Fruit fly (Drosophila melanogaster) whole organism, embryonic: ENCODE data around the gene CG2224.

Source experiments
- BEAF-32 ChIP-seq: fragments of 200-800 bp; sonication (Bioruptor generic); optimal IDR thresholded peaks from 3 replicates; lab custom pipeline; 2017; ENCODE audit warnings: missing biosample characterization, missing genetic modification characterization, mild to moderate bottlenecking, moderate library complexity, missing genetic modification reagents
- C15 ChIP-seq: fragments of 200-800 bp; sonication (Bioruptor generic); IDR thresholded peaks from 3 replicates; pipeline ENCODE4 v1.3.6; 2022; ENCODE audit warnings: missing biosample characterization, missing genetic modification characterization
- CG11247 ChIP-seq: fragments of 200-800 bp; sonication (Bioruptor generic); IDR thresholded peaks from 2 replicates; pipeline ENCODE4 v1.3.6; 2022; ENCODE audit warnings: missing biosample characterization, missing genetic modification characterization
- CG11398 ChIP-seq: fragments of 200-800 bp; sonication (Bioruptor generic); optimal IDR thresholded peaks from 2 replicates; lab custom pipeline; 2016; ENCODE audit warnings: missing biosample characterization, missing genetic modification characterization
- CG11456 ChIP-seq: fragments of 200-800 bp; sonication (Bioruptor generic); IDR thresholded peaks from 3 replicates; pipeline ENCODE4 v1.3.6; 2022; ENCODE audit warnings: missing biosample characterization, missing genetic modification characterization
- CG16863 ChIP-seq: fragments of 200-800 bp; sonication (Bioruptor generic); optimal IDR thresholded peaks from 3 replicates; lab custom pipeline; 2016; ENCODE audit warnings: missing biosample characterization, missing genetic modification characterization
- CG17912 ChIP-seq: fragments of 200-800 bp; sonication (Bioruptor generic); optimal IDR thresholded peaks from 2 replicates; lab custom pipeline; 2018; ENCODE audit warnings: missing biosample characterization, mild to moderate bottlenecking, missing genetic modification characterization
- CG18011 ChIP-seq: fragments of 200-800 bp; sonication (Bioruptor generic); optimal IDR thresholded peaks from 2 replicates; lab custom pipeline; 2017; ENCODE audit warnings: missing biosample characterization, missing genetic modification characterization, mild to moderate bottlenecking, moderate library complexity, missing genotype
- CG2678 ChIP-seq: fragments of 200-800 bp; sonication (Bioruptor generic); optimal IDR thresholded peaks from 3 replicates; lab custom pipeline; 2019; ENCODE audit warnings: missing biosample characterization, mild to moderate bottlenecking, missing genetic modification characterization, moderate library complexity
- CG2712 ChIP-seq: fragments of 200-800 bp; optimal IDR thresholded peaks from 3 replicates; lab custom pipeline; 2019; ENCODE audit warnings: missing biosample characterization, mild to moderate bottlenecking, missing genetic modification characterization, moderate library complexity
- CG3847 ChIP-seq: fragments of 200-800 bp; sonication (Bioruptor generic); IDR thresholded peaks from 2 replicates; pipeline ENCODE4 v1.3.6; 2022; ENCODE audit warnings: missing biosample characterization, missing genetic modification characterization
- CG8478 ChIP-seq: fragments of >200 bp; optimal IDR thresholded peaks from 2 replicates; lab custom pipeline; 2018
- D ChIP-seq, 2 experiments: fragments of 200-800 bp in 1 of 2; fragments of >200 bp in 1 of 2; sonication (Bioruptor generic) in 1 of 2; optimal IDR thresholded peaks; 2 replicates in 1 of 2; 3 replicates in 1 of 2; lab custom pipeline; 2017; ENCODE audit warnings: mild to moderate bottlenecking in 1 of 2, missing biosample characterization in 1 of 2, missing genetic modification characterization in 1 of 2, missing genetic modification reagents in 1 of 2
- D19A ChIP-seq: fragments of 200-800 bp; optimal IDR thresholded peaks from 3 replicates; lab custom pipeline; 2019; ENCODE audit warnings: missing biosample characterization, mild to moderate bottlenecking, missing genetic modification characterization, moderate library complexity
- Dek ChIP-seq: fragments of 200-800 bp; sonication (Bioruptor generic); optimal IDR thresholded peaks from 3 replicates; lab custom pipeline; 2019; ENCODE audit warnings: missing biosample characterization, mild to moderate bottlenecking, missing genetic modification characterization, moderate library complexity
- Dip3 ChIP-seq: fragments of 200-800 bp; sonication (Bioruptor generic); optimal IDR thresholded peaks from 3 replicates; lab custom pipeline; 2016; ENCODE audit warnings: missing biosample characterization, missing genetic modification characterization
- Dll ChIP-seq: fragments of 200-800 bp; sonication (Bioruptor generic); IDR thresholded peaks from 4 replicates; pipeline ENCODE4 v1.3.6; 2022; ENCODE audit warnings: missing biosample characterization, missing genetic modification characterization; ENCODE audit not compliant: partially characterized antibody
- Fer2 ChIP-seq: fragments of 200-800 bp; sonication (Bioruptor generic); optimal IDR thresholded peaks from 2 replicates; lab custom pipeline; 2018; ENCODE audit warnings: missing biosample characterization, mild to moderate bottlenecking, missing genetic modification characterization, moderate library complexity
- Gsc ChIP-seq: fragments of 200-800 bp; sonication (Bioruptor generic); IDR thresholded peaks from 2 replicates; pipeline ENCODE4 v1.3.6; 2022; ENCODE audit warnings: missing biosample characterization, missing genetic modification characterization
- Hr39 ChIP-seq: fragments of >200 bp; optimal IDR thresholded peaks from 2 replicates; lab custom pipeline; 2017
- Lpt ChIP-seq: fragments of >200 bp; optimal IDR thresholded peaks from 2 replicates; lab custom pipeline; 2018; ENCODE audit warnings: missing biosample characterization, missing genetic modification characterization
- Oli ChIP-seq: fragments of 200-800 bp; sonication (Bioruptor generic); optimal IDR thresholded peaks from 2 replicates; lab custom pipeline; 2018; ENCODE audit warnings: missing biosample characterization, mild to moderate bottlenecking, missing genetic modification characterization, moderate library complexity
- Trl ChIP-seq, 3 experiments: fragments of >200 bp in 2 of 3; fragments of 200-800 bp in 1 of 3; sonication (Bioruptor generic) in 1 of 3; optimal IDR thresholded peaks; 2 replicates in 1 of 3; 3 replicates in 2 of 3; lab custom pipeline; 2016 to 2017; ENCODE audit warnings: missing biosample characterization in 1 of 3, missing genetic modification characterization in 1 of 3
- corto ChIP-seq: fragments of 200-800 bp; sonication (Bioruptor generic); optimal IDR thresholded peaks from 2 replicates; lab custom pipeline; 2016; ENCODE audit warnings: missing biosample characterization, mild to moderate bottlenecking, missing genetic modification characterization, moderate library complexity
- dmrt11E ChIP-seq: fragments of 200-800 bp; sonication (Bioruptor generic); optimal IDR thresholded peaks from 3 replicates; lab custom pipeline; 2018; ENCODE audit warnings: missing biosample characterization, mild to moderate bottlenecking, missing genetic modification characterization, moderate library complexity
- dmrt99B ChIP-seq: fragments of 200-800 bp; sonication (Bioruptor generic); optimal IDR thresholded peaks from 2 replicates; lab custom pipeline; 2018; ENCODE audit warnings: missing biosample characterization, mild to moderate bottlenecking, missing genetic modification characterization, moderate library complexity
- dpn ChIP-seq, 2 experiments: fragments of 200-800 bp; sonication (Bioruptor generic); optimal IDR thresholded peaks; 3 replicates each; lab custom pipeline; 2016; ENCODE audit warnings: missing biosample characterization in 2 of 2, missing genetic modification characterization in 2 of 2
- en ChIP-seq: fragments of 200-800 bp; sonication (Bioruptor generic); optimal IDR thresholded peaks from 2 replicates; lab custom pipeline; 2016; ENCODE audit warnings: missing biosample characterization, missing genetic modification characterization
- eve ChIP-seq, 2 experiments: fragments of >200 bp; optimal IDR thresholded peaks; 2 replicates each; lab custom pipeline; 2017; ENCODE audit warnings: missing biosample characterization in 2 of 2, missing genetic modification characterization in 2 of 2
- exex ChIP-seq: fragments of 200-800 bp; sonication (Bioruptor generic); optimal IDR thresholded peaks from 4 replicates; lab custom pipeline; 2018; ENCODE audit warnings: missing biosample characterization, mild to moderate bottlenecking, missing genetic modification characterization, moderate library complexity
- eyg ChIP-seq: fragments of 200-800 bp; sonication (Bioruptor generic); optimal IDR thresholded peaks from 3 replicates; lab custom pipeline; 2016; ENCODE audit warnings: missing biosample characterization, missing genetic modification characterization
- gsb-n ChIP-seq: fragments of 200-800 bp; sonication (Bioruptor generic); optimal IDR thresholded peaks from 3 replicates; lab custom pipeline; 2018; ENCODE audit warnings: missing biosample characterization, mild to moderate bottlenecking, missing genetic modification characterization
- klu ChIP-seq: fragments of 200-800 bp; sonication (Bioruptor generic); IDR thresholded peaks from 2 replicates; pipeline ENCODE4 v1.3.6; 2022; ENCODE audit warnings: missing biosample characterization, missing genetic modification characterization
- maf-S ChIP-seq: fragments of 200-800 bp; sonication (Bioruptor generic); optimal IDR thresholded peaks from 2 replicates; lab custom pipeline; 2016; ENCODE audit warnings: missing biosample characterization, missing genetic modification characterization
- nerfin-2 ChIP-seq: fragments of 200-800 bp; sonication (Bioruptor generic); IDR thresholded peaks from 2 replicates; pipeline ENCODE4 v1.3.6; 2022; ENCODE audit warnings: missing biosample characterization, missing genetic modification characterization; ENCODE audit not compliant: partially characterized antibody
- nmo ChIP-seq: fragments of 200-800 bp; sonication (Bioruptor generic); optimal IDR thresholded peaks from 2 replicates; lab custom pipeline; 2018; ENCODE audit warnings: missing biosample characterization, mild to moderate bottlenecking, missing genetic modification characterization, moderate library complexity
- phol ChIP-seq: fragments of 200-800 bp; sonication (Bioruptor generic); optimal IDR thresholded peaks from 3 replicates; lab custom pipeline; 2018; ENCODE audit warnings: missing biosample characterization, mild to moderate bottlenecking, missing genetic modification characterization, moderate library complexity
- pnt ChIP-seq: fragments of 200-800 bp; sonication (Bioruptor generic); optimal IDR thresholded peaks from 3 replicates; lab custom pipeline; 2016; ENCODE audit warnings: missing biosample characterization, missing genetic modification characterization
- sc ChIP-seq, 3 experiments: fragments of >200 bp in 2 of 3; fragments of 200-800 bp in 1 of 3; sonication (Bioruptor generic) in 1 of 3; optimal IDR thresholded peaks; 2 replicates in 2 of 3; 3 replicates in 1 of 3; lab custom pipeline; 2017; ENCODE audit warnings: mild to moderate bottlenecking in 1 of 3, missing biosample characterization in 1 of 3, missing genetic modification characterization in 1 of 3, missing genetic modification reagents in 1 of 3
- schlank ChIP-seq: fragments of 200-800 bp; sonication (Bioruptor generic); optimal IDR thresholded peaks from 2 replicates; lab custom pipeline; 2018; ENCODE audit warnings: missing biosample characterization, mild to moderate bottlenecking, missing genetic modification characterization
- shn ChIP-seq: fragments of 200-800 bp; sonication (Bioruptor generic); optimal IDR thresholded peaks from 3 replicates; lab custom pipeline; 2016; ENCODE audit warnings: missing biosample characterization, missing genetic modification characterization
- sim ChIP-seq: fragments of 200-800 bp; sonication (Bioruptor generic); IDR thresholded peaks from 2 replicates; pipeline ENCODE4 v1.3.6; 2022; ENCODE audit warnings: missing biosample characterization, missing genetic modification characterization
- slou ChIP-seq: fragments of 200-800 bp; sonication (Bioruptor generic); optimal IDR thresholded peaks from 3 replicates; lab custom pipeline; 2016; ENCODE audit warnings: missing biosample characterization, missing genetic modification characterization
- slp2 ChIP-seq: fragments of 200-800 bp; sonication (Bioruptor generic); optimal IDR thresholded peaks from 2 replicates; lab custom pipeline; 2016; ENCODE audit warnings: missing biosample characterization, missing genetic modification characterization
- sob ChIP-seq: fragments of 200-800 bp; sonication (Bioruptor generic); IDR thresholded peaks from 2 replicates; pipeline ENCODE4 v1.3.6; 2022; ENCODE audit warnings: missing biosample characterization, missing genetic modification characterization
- ssp ChIP-seq: fragments of 200-800 bp; sonication (Bioruptor generic); IDR thresholded peaks from 2 replicates; pipeline ENCODE4 v1.3.6; 2022; ENCODE audit warnings: missing biosample characterization, missing genetic modification characterization
- trem ChIP-seq: fragments of 200-800 bp; optimal IDR thresholded peaks from 3 replicates; lab custom pipeline; 2019; ENCODE audit warnings: missing biosample characterization, mild to moderate bottlenecking, missing genetic modification characterization, moderate library complexity
- vnd ChIP-seq: fragments of 200-800 bp; sonication (Bioruptor generic); IDR thresholded peaks from 3 replicates; pipeline ENCODE4 v1.3.6; 2022; ENCODE audit warnings: missing biosample characterization, missing genetic modification characterization; ENCODE audit not compliant: partially characterized antibody
- wek ChIP-seq: fragments of 200-800 bp; sonication (Bioruptor generic); optimal IDR thresholded peaks from 3 replicates; lab custom pipeline; 2018; ENCODE audit warnings: missing biosample characterization, mild to moderate bottlenecking, missing genetic modification characterization, moderate library complexity
- zf30C ChIP-seq: fragments of 200-800 bp; sonication (Bioruptor generic); optimal IDR thresholded peaks from 3 replicates; lab custom pipeline; 2018; ENCODE audit warnings: missing biosample characterization, mild to moderate bottlenecking, missing genetic modification characterization

Gene CG2224

DNA sequence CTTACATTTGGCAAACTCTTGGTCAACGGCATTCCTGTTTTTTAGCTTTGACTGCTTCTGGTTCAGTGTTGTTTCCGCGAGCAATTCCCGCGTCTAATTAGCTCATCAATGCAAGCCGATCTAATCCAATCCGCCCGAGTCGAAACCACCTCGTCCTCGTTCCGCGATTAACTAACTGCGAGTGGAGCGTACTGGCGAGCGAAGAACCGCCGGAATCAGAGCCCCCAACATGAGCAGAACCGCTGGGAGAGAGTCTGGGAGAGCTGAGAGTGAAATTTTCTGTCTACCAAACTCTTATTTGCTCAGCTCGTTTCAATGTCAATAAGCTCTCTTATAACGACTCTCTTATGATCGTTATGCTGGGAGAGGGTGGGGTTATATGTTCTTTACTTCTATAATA is 8.9 kb downstream of the CG2224 start (continued):
- TF ChIP-seq sob (GFP tag; lab: Robert Waterston, UW) = peak; percentile 86
- peak; percentile 49 for TF ChIP-seq dmrt11E (tag; lab: Kevin White, UChicago)
- peak; percentile 70 for TF ChIP-seq CG11398 (GFP tag; lab: Kevin White, UChicago)
- no peak for TF ChIP-seq D19A (tag; lab: Kevin White, UChicago)
- TF ChIP-seq CG3847 (GFP tag; lab: Robert Waterston, UW) = peak; percentile 21; the same call in 1 of the 2 replicates
- no peak for TF ChIP-seq trem (tag; lab: Kevin White, UChicago)
- TF ChIP-seq nerfin-2 (GFP tag; lab: Robert Waterston, UW) = no peak
- TF ChIP-seq vnd (GFP tag; lab: Robert Waterston, UW) = no peak
- peak; percentile 91 for TF ChIP-seq CG11247 (GFP tag; lab: Robert Waterston, UW)
- no peak for TF ChIP-seq Dek (tag; lab: Kevin White, UChicago)
- peak; percentile 85; the same call in 1 of the 3 replicates for TF ChIP-seq C15 (GFP tag; lab: Robert Waterston, UW)
- peak; percentile 85 to 95 for TF ChIP-seq Trl (optimal IDR thresholded peaks at IDR 0.05; lab: Kevin White, UChicago)
- TF ChIP-seq Trl (GFP tag; optimal IDR thresholded peaks at IDR 0.05; lab: Kevin White, UChicago) = peak; percentile 82
- TF ChIP-seq Gsc (GFP tag; lab: Robert Waterston, UW) = no peak
- TF ChIP-seq dpn (GFP tag; optimal IDR thresholded peaks at IDR 0.05; lab: Kevin White, UChicago) = peak; percentile 6 to 84
- no peak for TF ChIP-seq zf30C (GFP tag; lab: Kevin White, UChicago)
- TF ChIP-seq gsb-n (tag; lab: Kevin White, UChicago) = peak; percentile 78
- peak; percentile 30 for TF ChIP-seq CG17912 (GFP tag; lab: Kevin White, UChicago)
- peak; percentile 62 for TF ChIP-seq schlank (tag; lab: Kevin White, UChicago)
- no peak for TF ChIP-seq Hr39
- TF ChIP-seq klu (GFP tag; lab: Robert Waterston, UW) = no peak
- no peak for TF ChIP-seq sc (optimal IDR thresholded peaks at IDR 0.05; lab: Kevin White, UChicago)
- peak; percentile 83 for TF ChIP-seq sc (GFP tag; optimal IDR thresholded peaks at IDR 0.05; lab: Kevin White, UChicago)
- TF ChIP-seq exex (tag; lab: Kevin White, UChicago) = peak; percentile 57
- TF ChIP-seq maf-S (GFP tag; lab: Kevin White, UChicago) = peak; percentile 82
- peak; percentile 35 for TF ChIP-seq CG2712 (tag; lab: Kevin White, UChicago)
- TF ChIP-seq pnt (GFP tag; lab: Kevin White, UChicago) = peak; percentile 69
- TF ChIP-seq en (GFP tag; lab: Kevin White, UChicago) = peak; percentile 42
- TF ChIP-seq Lpt (GFP tag; lab: Kevin White, UChicago) = no peak
- no peak for TF ChIP-seq phol (tag; lab: Kevin White, UChicago)
- TF ChIP-seq ssp (GFP tag; lab: Robert Waterston, UW) = peak; percentile 35; the same call in 1 of the 2 replicates
- TF ChIP-seq nmo (GFP tag; lab: Kevin White, UChicago) = no peak
- TF ChIP-seq eyg (GFP tag; lab: Kevin White, UChicago) = no peak
- no peak for TF ChIP-seq corto (GFP tag; lab: Kevin White, UChicago)
- TF ChIP-seq Oli (tag; lab: Kevin White, UChicago) = no peak
- peak; percentile 71 for TF ChIP-seq CG2678
- no peak for TF ChIP-seq slou (GFP tag; lab: Kevin White, UChicago)
- TF ChIP-seq CG8478 = no peak
- peak; percentile 85 for TF ChIP-seq CG11456 (GFP tag; lab: Robert Waterston, UW)
- TF ChIP-seq BEAF-32 (GFP tag; lab: Kevin White, UChicago) = no peak
- peak; percentile 83 for TF ChIP-seq wek (GFP tag; lab: Kevin White, UChicago)
- TF ChIP-seq CG18011 (GFP tag; lab: Kevin White, UChicago) = peak; percentile 65
- TF ChIP-seq Fer2 (tag; lab: Kevin White, UChicago) = peak; percentile 17
- TF ChIP-seq CG16863 = peak; percentile 72
- peak; percentile 88 for TF ChIP-seq sim (GFP tag; lab: Robert Waterston, UW)
- TF ChIP-seq Dip3 = no peak
- TF ChIP-seq shn = peak; percentile 39
- TF ChIP-seq D (optimal IDR thresholded peaks at IDR 0.05; lab: Kevin White, UChicago) = no peak
- peak; percentile 75 for TF ChIP-seq D (GFP tag; optimal IDR thresholded peaks at IDR 0.05; lab: Kevin White, UChicago)
- TF ChIP-seq slp2 (GFP tag; lab: Kevin White, UChicago) = no peak
- 0 out of 4 replicates have a peak, but pooled peaks have one; percentile 31 for TF ChIP-seq Dll
- TF ChIP-seq dmrt99B (tag; lab: Kevin White, UChicago) = peak; percentile 51
- no peak for TF ChIP-seq eve (GFP tag; optimal IDR thresholded peaks at IDR 0.05; lab: Kevin White, UChicago)
